Fruit fly (Drosophila melanogaster) whole organism, embryonic: Measurements from ENCODE around the gene moody.

ENCODE experiments used
- Ada2b ChIP-seq: fragments of 200-800 bp; sonication (Bioruptor generic); IDR thresholded peaks from 2 replicates; pipeline ENCODE4 v1.3.6; 2022; ENCODE audit warnings: missing biosample characterization, missing genetic modification characterization
- Bteb2 ChIP-seq: fragments of 200-800 bp; sonication (Bioruptor generic); optimal IDR thresholded peaks from 2 replicates; lab custom pipeline; 2016; ENCODE audit warnings: missing biosample characterization, missing genetic modification characterization
- CG10654 ChIP-seq: fragments of 200-800 bp; sonication (Bioruptor generic); optimal IDR thresholded peaks from 2 replicates; lab custom pipeline; 2016; ENCODE audit warnings: missing biosample characterization, missing genetic modification characterization
- CG1233 ChIP-seq: fragments of 200-800 bp; sonication (Bioruptor generic); optimal IDR thresholded peaks from 4 replicates; lab custom pipeline; 2018; ENCODE audit warnings: missing biosample characterization, mild to moderate bottlenecking, missing genetic modification characterization
- CG12744 ChIP-seq: fragments of 200-800 bp; sonication (Bioruptor generic); optimal IDR thresholded peaks from 2 replicates; lab custom pipeline; 2016; ENCODE audit warnings: missing biosample characterization, missing genetic modification characterization
- CG15011 ChIP-seq: fragments of 200-800 bp; sonication (Bioruptor generic); optimal IDR thresholded peaks from 3 replicates; lab custom pipeline; 2018; ENCODE audit warnings: missing biosample characterization, mild to moderate bottlenecking, missing genetic modification characterization
- CG15601 ChIP-seq: fragments of 200-800 bp; sonication (Bioruptor generic); optimal IDR thresholded peaks from 3 replicates; lab custom pipeline; 2019; ENCODE audit warnings: missing biosample characterization, mild to moderate bottlenecking, missing genetic modification characterization, moderate library complexity
- CG17385 ChIP-seq: fragments of 200-800 bp; sonication (Bioruptor generic); optimal IDR thresholded peaks from 3 replicates; lab custom pipeline; 2018; ENCODE audit warnings: missing biosample characterization, mild to moderate bottlenecking, missing genetic modification characterization
- CG18262 ChIP-seq: fragments of 200-800 bp; optimal IDR thresholded peaks from 3 replicates; lab custom pipeline; 2019; ENCODE audit warnings: missing biosample characterization, mild to moderate bottlenecking, missing genetic modification characterization, moderate library complexity
- CG18599 ChIP-seq: fragments of 200-800 bp; sonication (Bioruptor generic); optimal IDR thresholded peaks from 3 replicates; lab custom pipeline; 2017; ENCODE audit warnings: missing biosample characterization, missing genetic modification characterization, mild to moderate bottlenecking, moderate library complexity, missing genetic modification reagents
- CG33213 ChIP-seq: fragments of 200-800 bp; sonication (Bioruptor generic); optimal IDR thresholded peaks from 3 replicates; lab custom pipeline; 2016; ENCODE audit warnings: missing biosample characterization, missing genetic modification characterization
- CG4328 ChIP-seq: fragments of 200-800 bp; sonication (Bioruptor generic); optimal IDR thresholded peaks from 3 replicates; lab custom pipeline; 2017; ENCODE audit warnings: missing biosample characterization, missing genetic modification reagents, missing genetic modification characterization
- CG6765 ChIP-seq: fragments of 200-800 bp; sonication (Bioruptor generic); optimal IDR thresholded peaks from 3 replicates; lab custom pipeline; 2017; ENCODE audit warnings: missing biosample characterization, mild to moderate bottlenecking, missing genetic modification characterization
- CG7963 ChIP-seq: fragments of 200-800 bp; sonication (Bioruptor generic); IDR thresholded peaks from 3 replicates; pipeline ENCODE4 v1.3.6; 2022; ENCODE audit warnings: missing biosample characterization, missing genetic modification characterization; ENCODE audit not compliant: partially characterized antibody
- CG8290 ChIP-seq, 3 experiments: fragments of 200-800 bp; sonication (Bioruptor generic); optimal IDR thresholded peaks; 2 replicates each; lab custom pipeline; 2016 to 2019; ENCODE audit warnings: missing biosample characterization in 3 of 3, missing genetic modification characterization in 3 of 3, mild to moderate bottlenecking in 2 of 3, moderate library complexity in 1 of 3
- Doc3 ChIP-seq: fragments of 200-800 bp; sonication (Bioruptor generic); IDR thresholded peaks from 3 replicates; pipeline ENCODE4 v1.3.6; 2022; ENCODE audit warnings: missing biosample characterization, missing genetic modification characterization; ENCODE audit not compliant: partially characterized antibody
- Drgx ChIP-seq: fragments of 200-800 bp; sonication (Bioruptor generic); IDR thresholded peaks from 2 replicates; pipeline ENCODE4 v1.3.6; 2022; ENCODE audit warnings: missing biosample characterization, missing genetic modification characterization
- HLH54F ChIP-seq: fragments of 200-800 bp; sonication (Bioruptor generic); optimal IDR thresholded peaks from 3 replicates; lab custom pipeline; 2016; ENCODE audit warnings: missing biosample characterization, missing genetic modification characterization
- Hand ChIP-seq: fragments of 200-800 bp; sonication (Bioruptor generic); optimal IDR thresholded peaks from 2 replicates; lab custom pipeline; 2017; ENCODE audit warnings: mild to moderate bottlenecking, missing biosample characterization, missing genetic modification reagents, missing genetic modification characterization
- HmgZ ChIP-seq: fragments of 200-800 bp; sonication (Bioruptor generic); optimal IDR thresholded peaks from 2 replicates; lab custom pipeline; 2018; ENCODE audit warnings: missing biosample characterization, mild to moderate bottlenecking, missing genetic modification characterization
- Hr78 ChIP-seq, 2 experiments: fragments of 200-800 bp in 1 of 2; fragments of >200 bp in 1 of 2; sonication (Bioruptor generic) in 1 of 2; optimal IDR thresholded peaks; 2 replicates each; lab custom pipeline; 2017 to 2019; ENCODE audit warnings: missing biosample characterization in 2 of 2, missing genetic modification characterization in 2 of 2, mild to moderate bottlenecking in 1 of 2, moderate library complexity in 1 of 2
- Lhr ChIP-seq: fragments of 200-800 bp; sonication (Bioruptor generic); optimal IDR thresholded peaks from 3 replicates; lab custom pipeline; 2017; ENCODE audit warnings: mild to moderate bottlenecking, missing biosample characterization, missing genetic modification reagents, missing genetic modification characterization
- Lim3 ChIP-seq: fragments of 200-800 bp; sonication (Bioruptor generic); IDR thresholded peaks from 2 replicates; pipeline ENCODE4 v1.3.6; 2022; ENCODE audit warnings: missing biosample characterization, missing genetic modification characterization
- Mrtf ChIP-seq: fragments of 200-800 bp; sonication (Bioruptor generic); IDR thresholded peaks from 3 replicates; pipeline ENCODE4 v1.3.6; 2022; ENCODE audit warnings: missing biosample characterization, missing genetic modification characterization
- Myb ChIP-seq: fragments of 200-800 bp; sonication (Bioruptor generic); optimal IDR thresholded peaks from 2 replicates; lab custom pipeline; 2016; ENCODE audit warnings: missing biosample characterization, missing genetic modification characterization
- NC2β ChIP-seq: fragments of 200-800 bp; sonication (Bioruptor generic); optimal IDR thresholded peaks from 2 replicates; lab custom pipeline; 2016; ENCODE audit warnings: missing biosample characterization, missing genetic modification characterization
- NfI ChIP-seq: fragments of 200-800 bp; sonication (Bioruptor generic); optimal IDR thresholded peaks from 3 replicates; lab custom pipeline; 2018; ENCODE audit warnings: missing biosample characterization, mild to moderate bottlenecking, missing genetic modification characterization, moderate library complexity
- Spps ChIP-seq: fragments of 200-800 bp; sonication (Bioruptor generic); optimal IDR thresholded peaks from 2 replicates; lab custom pipeline; 2018; ENCODE audit warnings: missing biosample characterization, mild to moderate bottlenecking, missing genetic modification characterization
- Stat92E ChIP-seq, 3 experiments: fragments of >200 bp in 2 of 3; fragments of 200-800 bp in 1 of 3; sonication (Bioruptor generic) in 1 of 3; optimal IDR thresholded peaks; 2 replicates each; lab custom pipeline; 2017 to 2019; ENCODE audit warnings: missing biosample characterization in 3 of 3, missing genetic modification characterization in 3 of 3, mild to moderate bottlenecking in 1 of 3, moderate library complexity in 1 of 3
- TFAM ChIP-seq: fragments of 200-800 bp; sonication (Bioruptor generic); optimal IDR thresholded peaks from 2 replicates; lab custom pipeline; 2017; ENCODE audit warnings: missing biosample characterization, missing genetic modification characterization, inconsistent platforms
- Xbp1 ChIP-seq: fragments of 200-800 bp; sonication (Bioruptor generic); optimal IDR thresholded peaks from 3 replicates; lab custom pipeline; 2016; ENCODE audit warnings: missing biosample characterization, mild to moderate bottlenecking, missing genetic modification characterization
- aop ChIP-seq: fragments of 200-800 bp; sonication (Bioruptor generic); IDR thresholded peaks from 2 replicates; pipeline ENCODE4 v1.3.6; 2022; ENCODE audit warnings: missing biosample characterization, missing genetic modification characterization
- ash1 ChIP-seq: fragments of 200-800 bp; sonication (Bioruptor generic); optimal IDR thresholded peaks from 2 replicates; lab custom pipeline; 2018; ENCODE audit warnings: missing biosample characterization, mild to moderate bottlenecking, missing genetic modification characterization
- bcd ChIP-seq: fragments of 200-800 bp; sonication (Bioruptor generic); optimal IDR thresholded peaks from 2 replicates; lab custom pipeline; 2017; ENCODE audit warnings: missing biosample characterization, mild to moderate bottlenecking, missing genetic modification characterization
- crol ChIP-seq: fragments of 200-800 bp; sonication (Bioruptor generic); IDR thresholded peaks from 2 replicates; pipeline ENCODE4 v1.3.6; 2022; ENCODE audit warnings: missing biosample characterization, missing genetic modification characterization
- dmrt11E ChIP-seq: fragments of 200-800 bp; sonication (Bioruptor generic); optimal IDR thresholded peaks from 3 replicates; lab custom pipeline; 2018; ENCODE audit warnings: missing biosample characterization, mild to moderate bottlenecking, missing genetic modification characterization, moderate library complexity
- fd96Cb ChIP-seq: fragments of 200-800 bp; sonication (Bioruptor generic); optimal IDR thresholded peaks from 2 replicates; lab custom pipeline; 2018; ENCODE audit warnings: missing biosample characterization, mild to moderate bottlenecking, missing genetic modification characterization, moderate library complexity
- gfzf ChIP-seq: fragments of 200-800 bp; sonication (Bioruptor generic); optimal IDR thresholded peaks from 2 replicates; lab custom pipeline; 2016; ENCODE audit warnings: missing biosample characterization, mild to moderate bottlenecking, missing genetic modification characterization, moderate library complexity
- grn ChIP-seq: fragments of 200-800 bp; sonication (Bioruptor generic); optimal IDR thresholded peaks from 3 replicates; lab custom pipeline; 2017; ENCODE audit warnings: missing biosample characterization, missing genetic modification characterization
- gt ChIP-seq: fragments of 200-800 bp; sonication (Bioruptor generic); IDR thresholded peaks from 2 replicates; pipeline ENCODE4 v1.3.6; 2022; ENCODE audit warnings: missing biosample characterization, missing genetic modification characterization
- nerfin-2 ChIP-seq: fragments of 200-800 bp; sonication (Bioruptor generic); IDR thresholded peaks from 2 replicates; pipeline ENCODE4 v1.3.6; 2022; ENCODE audit warnings: missing biosample characterization, missing genetic modification characterization; ENCODE audit not compliant: partially characterized antibody
- odd ChIP-seq: fragments of 200-800 bp; sonication (Bioruptor generic); optimal IDR thresholded peaks from 2 replicates; lab custom pipeline; 2017; ENCODE audit warnings: missing biosample characterization, mild to moderate bottlenecking, missing genetic modification characterization
- pros ChIP-seq: fragments of 200-800 bp; sonication (Bioruptor generic); optimal IDR thresholded peaks from 3 replicates; lab custom pipeline; 2019; ENCODE audit warnings: missing biosample characterization, mild to moderate bottlenecking, missing genetic modification characterization, moderate library complexity
- sc ChIP-seq, 3 experiments: fragments of >200 bp in 2 of 3; fragments of 200-800 bp in 1 of 3; sonication (Bioruptor generic) in 1 of 3; optimal IDR thresholded peaks; 2 replicates in 2 of 3; 3 replicates in 1 of 3; lab custom pipeline; 2017; ENCODE audit warnings: mild to moderate bottlenecking in 1 of 3, missing biosample characterization in 1 of 3, missing genetic modification characterization in 1 of 3, missing genetic modification reagents in 1 of 3
- seq ChIP-seq: fragments of 200-800 bp; sonication (Bioruptor generic); IDR thresholded peaks from 2 replicates; pipeline ENCODE4 v1.3.6; 2022; ENCODE audit warnings: missing biosample characterization, missing genetic modification characterization
- vfl ChIP-seq: fragments of 200-800 bp; sonication (Bioruptor generic); optimal IDR thresholded peaks from 2 replicates; lab custom pipeline; 2016; ENCODE audit warnings: missing biosample characterization, missing genetic modification characterization
- zf30C ChIP-seq: fragments of 200-800 bp; sonication (Bioruptor generic); optimal IDR thresholded peaks from 3 replicates; lab custom pipeline; 2018; ENCODE audit warnings: missing biosample characterization, mild to moderate bottlenecking, missing genetic modification characterization
- zfh2 ChIP-seq: fragments of 200-800 bp; sonication (Bioruptor generic); optimal IDR thresholded peaks from 2 replicates; lab custom pipeline; 2016; ENCODE audit warnings: missing biosample characterization, missing genetic modification characterization

moody gene

DNA sequence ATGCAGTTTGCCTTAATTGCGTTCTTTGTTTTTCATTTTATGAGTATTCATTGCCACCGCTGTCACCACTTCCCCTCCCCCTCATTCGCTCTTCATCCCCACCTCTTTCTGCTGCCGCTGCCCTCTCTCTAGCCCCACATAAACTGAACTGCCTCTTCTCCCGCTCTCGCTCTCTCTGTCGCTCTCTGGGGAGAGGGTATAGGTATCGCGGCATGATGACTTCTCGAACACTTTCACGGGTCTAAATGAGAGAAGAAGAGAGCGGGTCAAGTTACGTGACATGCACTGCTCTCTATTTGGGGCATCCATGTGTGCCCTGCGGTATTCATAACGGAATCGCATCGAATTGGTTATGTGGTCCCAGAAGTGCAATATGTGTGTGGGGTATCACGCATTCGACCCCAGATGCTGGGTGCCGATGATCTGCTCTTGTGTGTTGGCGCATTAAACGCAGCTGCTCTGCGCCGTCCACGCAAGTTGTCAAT is 33.8 kb upstream of the moody start (continued):
- TF ChIP-seq sc (optimal IDR thresholded peaks at IDR 0.05; lab: Kevin White, UChicago) (no peak), sc (GFP tag; optimal IDR thresholded peaks at IDR 0.05; lab: Kevin White, UChicago) (peak; percentile 57), CG7963 (GFP tag; lab: Robert Waterston, UW) (no peak), CG6765 (GFP tag; lab: Kevin White, UChicago) (no peak), Hr78 (GFP tag; optimal IDR thresholded peaks at IDR 0.05; lab: Kevin White, UChicago) (peak in 1 of 2 experiments; percentile 98), TFAM (GFP tag; lab: Kevin White, UChicago) (no peak), zfh2 (GFP tag; lab: Kevin White, UChicago) (peak; percentile 44), vfl (GFP tag; lab: Kevin White, UChicago) (peak; percentile 17), seq (peak; percentile 92), CG18599 (GFP tag; lab: Kevin White, UChicago) (peak; percentile 80), zf30C (GFP tag; lab: Kevin White, UChicago) (no peak), Drgx (peak; percentile 93), CG17385 (GFP tag; lab: Kevin White, UChicago) (peak; percentile 78), CG33213 (peak; percentile 73), CG8290 (GFP tag; optimal IDR thresholded peaks at IDR 0.05; lab: Kevin White, UChicago) (no peak), CG8290 (tag; optimal IDR thresholded peaks at IDR 0.05; lab: Kevin White, UChicago) (peak; percentile 11 to 96), fd96Cb (peak; percentile 80), Lim3 (GFP tag; lab: Robert Waterston, UW) (peak; percentile 64), Spps (peak; percentile 43), NC2β (GFP tag; lab: Kevin White, UChicago) (peak; percentile 77), odd (GFP tag; lab: Kevin White, UChicago) (peak; percentile 63), aop (GFP tag; lab: Robert Waterston, UW) (no peak), Bteb2 (GFP tag; lab: Kevin White, UChicago) (peak; percentile 47), Lhr (GFP tag; lab: Kevin White, UChicago) (no peak), HmgZ (tag; lab: Kevin White, UChicago) (peak; percentile 75), nerfin-2 (GFP tag; lab: Robert Waterston, UW) (no peak), crol (GFP tag; lab: Robert Waterston, UW) (peak; percentile 98), Ada2b (GFP tag; lab: Robert Waterston, UW) (peak; percentile 77), CG15011 (GFP tag; lab: Kevin White, UChicago) (peak; percentile 34), NfI (GFP tag; lab: Kevin White, UChicago) (peak; percentile 78), CG4328 (GFP tag; lab: Kevin White, UChicago) (peak; percentile 8), dmrt11E (tag; lab: Kevin White, UChicago) (peak; percentile 73), HLH54F (peak; percentile 71), ash1 (no peak), Myb (GFP tag; lab: Kevin White, UChicago) (peak; percentile 68), grn (no peak), CG1233 (GFP tag; lab: Kevin White, UChicago) (peak; percentile 58), CG10654 (GFP tag; lab: Kevin White, UChicago) (peak; percentile 63), CG15601 (tag; lab: Kevin White, UChicago) (peak; percentile 69), bcd (peak; percentile 81), CG12744 (GFP tag; lab: Kevin White, UChicago) (peak; percentile 71), Xbp1 (GFP tag; lab: Kevin White, UChicago) (peak; percentile 87), Hand (GFP tag; lab: Kevin White, UChicago) (peak; percentile 10), gfzf (no peak), gt (peak; percentile 53; the same call in 1 of the 2 replicates), pros (peak; percentile 41), Doc3 (GFP tag; lab: Robert Waterston, UW) (no peak), Mrtf (GFP tag; lab: Robert Waterston, UW) (peak; percentile 80; the same call in 2 of the 3 replicates), Stat92E (GFP tag; optimal IDR thresholded peaks at IDR 0.05; lab: Kevin White, UChicago) (peak in 1 of 3 experiments; percentile 51), CG18262 (tag; lab: Kevin White, UChicago) (peak; percentile 83)
